Fruit fly (Drosophila melanogaster) whole organism, embryonic: Measurements from ENCODE around the gene Adsl.

Experiments used
- B-H2 ChIP-seq: fragments of 200-800 bp; sonication (Bioruptor generic); optimal IDR thresholded peaks from 2 replicates; lab custom pipeline; 2018; ENCODE audit warnings: missing biosample characterization, mild to moderate bottlenecking, missing genetic modification characterization
- BEAF-32 ChIP-seq: fragments of 200-800 bp; sonication (Bioruptor generic); optimal IDR thresholded peaks from 3 replicates; lab custom pipeline; 2017; ENCODE audit warnings: missing biosample characterization, missing genetic modification characterization, mild to moderate bottlenecking, moderate library complexity, missing genetic modification reagents
- BtbVII ChIP-seq: fragments of 200-800 bp; sonication (Bioruptor generic); optimal IDR thresholded peaks from 3 replicates; lab custom pipeline; 2017; ENCODE audit warnings: missing biosample characterization, mild to moderate bottlenecking, missing genetic modification characterization
- CG10654 ChIP-seq: fragments of 200-800 bp; sonication (Bioruptor generic); optimal IDR thresholded peaks from 2 replicates; lab custom pipeline; 2016; ENCODE audit warnings: missing biosample characterization, missing genetic modification characterization
- CG11085 ChIP-seq: fragments of 200-800 bp; sonication (Bioruptor generic); IDR thresholded peaks from 2 replicates; pipeline ENCODE4 v1.3.6; 2022; ENCODE audit warnings: missing biosample characterization, missing genetic modification characterization
- CG12071 ChIP-seq: fragments of 200-800 bp; sonication (Bioruptor generic); optimal IDR thresholded peaks from 3 replicates; lab custom pipeline; 2018; ENCODE audit warnings: missing biosample characterization, mild to moderate bottlenecking, missing genetic modification characterization
- CG13894 ChIP-seq: fragments of 200-800 bp; sonication (Bioruptor generic); optimal IDR thresholded peaks from 3 replicates; lab custom pipeline; 2018; ENCODE audit warnings: missing biosample characterization, mild to moderate bottlenecking, missing genetic modification characterization, moderate library complexity
- CG14710 ChIP-seq: fragments of 200-800 bp; sonication (Bioruptor generic); optimal IDR thresholded peaks from 3 replicates; lab custom pipeline; 2019; ENCODE audit warnings: missing biosample characterization, mild to moderate bottlenecking, missing genetic modification characterization, moderate library complexity
- CG1647 ChIP-seq: fragments of 200-800 bp; sonication (Bioruptor generic); optimal IDR thresholded peaks from 3 replicates; lab custom pipeline; 2016; ENCODE audit warnings: missing biosample characterization, missing genetic modification characterization
- CG16815 ChIP-seq: fragments of 200-800 bp; sonication (Bioruptor generic); optimal IDR thresholded peaks from 3 replicates; lab custom pipeline; 2017; ENCODE audit warnings: missing biosample characterization, mild to moderate bottlenecking, missing genetic modification characterization
- CG33213 ChIP-seq: fragments of 200-800 bp; sonication (Bioruptor generic); optimal IDR thresholded peaks from 3 replicates; lab custom pipeline; 2016; ENCODE audit warnings: missing biosample characterization, missing genetic modification characterization
- CG34376 ChIP-seq: fragments of 200-800 bp; sonication (Bioruptor generic); optimal IDR thresholded peaks from 2 replicates; lab custom pipeline; 2018; ENCODE audit warnings: missing biosample characterization, mild to moderate bottlenecking, missing genetic modification characterization
- CG3838 ChIP-seq: fragments of 200-800 bp; sonication (Bioruptor generic); optimal IDR thresholded peaks from 3 replicates; lab custom pipeline; 2016; ENCODE audit warnings: missing biosample characterization, missing genetic modification characterization
- CG4328 ChIP-seq: fragments of 200-800 bp; sonication (Bioruptor generic); optimal IDR thresholded peaks from 3 replicates; lab custom pipeline; 2017; ENCODE audit warnings: missing biosample characterization, missing genetic modification reagents, missing genetic modification characterization
- CG4730 ChIP-seq: fragments of 200-800 bp; sonication (Bioruptor generic); IDR thresholded peaks from 2 replicates; pipeline ENCODE4 v1.3.6; 2022; ENCODE audit warnings: missing biosample characterization, missing genetic modification characterization
- CG5953 ChIP-seq: fragments of 200-800 bp; sonication (Bioruptor generic); IDR thresholded peaks from 2 replicates; pipeline ENCODE4 v1.3.6; 2022; ENCODE audit warnings: missing biosample characterization, missing genetic modification characterization
- CG6272 ChIP-seq: fragments of 200-800 bp; sonication (Bioruptor generic); IDR thresholded peaks from 2 replicates; pipeline ENCODE4 v1.3.6; 2022; ENCODE audit warnings: missing biosample characterization, missing genetic modification characterization
- CG6813 ChIP-seq: fragments of 200-800 bp; sonication (Bioruptor generic); optimal IDR thresholded peaks from 2 replicates; lab custom pipeline; 2017; ENCODE audit warnings: missing biosample characterization, missing genetic modification characterization, mild to moderate bottlenecking, moderate library complexity, missing genetic modification reagents
- CG7372 ChIP-seq: fragments of 200-800 bp; sonication (Bioruptor generic); IDR thresholded peaks from 2 replicates; pipeline ENCODE4 v1.3.6; 2022; ENCODE audit warnings: missing biosample characterization, missing genetic modification characterization
- Deaf1 ChIP-seq: fragments of 200-800 bp; optimal IDR thresholded peaks from 3 replicates; lab custom pipeline; 2019; ENCODE audit warnings: missing biosample characterization, mild to moderate bottlenecking, missing genetic modification characterization, moderate library complexity
- HHEX ChIP-seq: fragments of 200-800 bp; sonication (Bioruptor generic); optimal IDR thresholded peaks from 3 replicates; lab custom pipeline; 2017; ENCODE audit warnings: missing biosample characterization, mild to moderate bottlenecking, missing genetic modification characterization, missing genetic modification reagents
- HmgZ ChIP-seq: fragments of 200-800 bp; sonication (Bioruptor generic); optimal IDR thresholded peaks from 2 replicates; lab custom pipeline; 2018; ENCODE audit warnings: missing biosample characterization, mild to moderate bottlenecking, missing genetic modification characterization
- Hr3 ChIP-seq: fragments of 200-800 bp; sonication (Bioruptor generic); optimal IDR thresholded peaks from 3 replicates; lab custom pipeline; 2016; ENCODE audit warnings: missing biosample characterization, missing genetic modification characterization
- Jarid2 ChIP-seq: fragments of 200-800 bp; sonication (Bioruptor generic); optimal IDR thresholded peaks from 3 replicates; lab custom pipeline; 2017; ENCODE audit warnings: mild to moderate bottlenecking, missing biosample characterization, missing genetic modification reagents, missing genetic modification characterization
- Mrtf ChIP-seq: fragments of 200-800 bp; sonication (Bioruptor generic); IDR thresholded peaks from 3 replicates; pipeline ENCODE4 v1.3.6; 2022; ENCODE audit warnings: missing biosample characterization, missing genetic modification characterization
- Nf-YC ChIP-seq: fragments of 200-800 bp; optimal IDR thresholded peaks from 3 replicates; lab custom pipeline; 2019; ENCODE audit warnings: missing biosample characterization, mild to moderate bottlenecking, missing genetic modification characterization, moderate library complexity
- Spps ChIP-seq: fragments of 200-800 bp; sonication (Bioruptor generic); optimal IDR thresholded peaks from 2 replicates; lab custom pipeline; 2018; ENCODE audit warnings: missing biosample characterization, mild to moderate bottlenecking, missing genetic modification characterization
- Sry-δ ChIP-seq: fragments of 200-800 bp; sonication (Bioruptor generic); optimal IDR thresholded peaks from 2 replicates; lab custom pipeline; 2016; ENCODE audit warnings: missing biosample characterization, missing genetic modification characterization
- ab ChIP-seq: fragments of 200-800 bp; sonication (Bioruptor generic); optimal IDR thresholded peaks from 2 replicates; lab custom pipeline; 2016; ENCODE audit warnings: missing biosample characterization, missing genetic modification characterization
- ase ChIP-seq: fragments of 200-800 bp; sonication (Bioruptor generic); IDR thresholded peaks from 3 replicates; pipeline ENCODE4 v1.3.6; 2022; ENCODE audit warnings: missing biosample characterization, missing genetic modification characterization
- cad ChIP-seq: fragments of >200 bp; optimal IDR thresholded peaks from 2 replicates; lab custom pipeline; 2017; ENCODE audit warnings: missing biosample characterization, missing genetic modification characterization
- crc ChIP-seq: fragments of 200-800 bp; sonication (Bioruptor generic); optimal IDR thresholded peaks from 2 replicates; lab custom pipeline; 2016; ENCODE audit warnings: missing biosample characterization, missing genetic modification characterization
- cwo ChIP-seq: fragments of 200-800 bp; sonication (Bioruptor generic); optimal IDR thresholded peaks from 3 replicates; lab custom pipeline; 2017; ENCODE audit warnings: missing biosample characterization, missing genetic modification characterization, mild to moderate bottlenecking, moderate library complexity, missing genetic modification reagents
- dmrt11E ChIP-seq: fragments of 200-800 bp; sonication (Bioruptor generic); optimal IDR thresholded peaks from 3 replicates; lab custom pipeline; 2018; ENCODE audit warnings: missing biosample characterization, mild to moderate bottlenecking, missing genetic modification characterization, moderate library complexity
- emc ChIP-seq: fragments of 200-800 bp; sonication (Bioruptor generic); optimal IDR thresholded peaks from 2 replicates; lab custom pipeline; 2016; ENCODE audit warnings: missing biosample characterization, missing genetic modification characterization
- exex ChIP-seq: fragments of 200-800 bp; sonication (Bioruptor generic); optimal IDR thresholded peaks from 4 replicates; lab custom pipeline; 2018; ENCODE audit warnings: missing biosample characterization, mild to moderate bottlenecking, missing genetic modification characterization, moderate library complexity
- gsb ChIP-seq: fragments of 200-800 bp; sonication (Bioruptor generic); IDR thresholded peaks from 2 replicates; pipeline ENCODE4 v1.3.6; 2022; ENCODE audit warnings: missing biosample characterization, missing genetic modification characterization
- jigr1 ChIP-seq: fragments of 200-800 bp; sonication (Bioruptor generic); IDR thresholded peaks from 3 replicates; pipeline ENCODE4 v1.3.6; 2022; ENCODE audit warnings: missing biosample characterization, missing genetic modification characterization
- mam ChIP-seq: fragments of 200-800 bp; sonication (Bioruptor generic); optimal IDR thresholded peaks from 3 replicates; lab custom pipeline; 2016; ENCODE audit warnings: missing biosample characterization, missing genetic modification characterization
- mirr ChIP-seq: fragments of 200-800 bp; sonication (Bioruptor generic); optimal IDR thresholded peaks from 3 replicates; lab custom pipeline; 2018; ENCODE audit warnings: missing biosample characterization, mild to moderate bottlenecking, missing genetic modification characterization
- nau ChIP-seq: fragments of 200-800 bp; sonication (Bioruptor generic); optimal IDR thresholded peaks from 3 replicates; lab custom pipeline; 2017; ENCODE audit warnings: missing biosample characterization, mild to moderate bottlenecking, missing genetic modification characterization, missing genetic modification reagents
- pho ChIP-seq: fragments of 200-800 bp; sonication (Bioruptor generic); optimal IDR thresholded peaks from 2 replicates; lab custom pipeline; 2016; ENCODE audit warnings: missing biosample characterization, missing genetic modification characterization
- phol ChIP-seq: fragments of 200-800 bp; sonication (Bioruptor generic); optimal IDR thresholded peaks from 3 replicates; lab custom pipeline; 2018; ENCODE audit warnings: missing biosample characterization, mild to moderate bottlenecking, missing genetic modification characterization, moderate library complexity
- pita ChIP-seq: fragments of 200-800 bp; sonication (Bioruptor generic); optimal IDR thresholded peaks from 2 replicates; lab custom pipeline; 2017; ENCODE audit warnings: missing biosample characterization, mild to moderate bottlenecking, missing genetic modification characterization
- rib ChIP-seq: fragments of 200-800 bp; sonication (Bioruptor generic); IDR thresholded peaks from 2 replicates; pipeline ENCODE4 v1.3.6; 2022; ENCODE audit warnings: missing biosample characterization, missing genetic modification characterization
- sisA ChIP-seq: fragments of 200-800 bp; sonication (Bioruptor generic); IDR thresholded peaks from 2 replicates; pipeline ENCODE4 v1.3.6; 2022; ENCODE audit warnings: missing biosample characterization, missing genetic modification characterization
- sob ChIP-seq: fragments of 200-800 bp; sonication (Bioruptor generic); IDR thresholded peaks from 2 replicates; pipeline ENCODE4 v1.3.6; 2022; ENCODE audit warnings: missing biosample characterization, missing genetic modification characterization
- sug ChIP-seq: fragments of 200-800 bp; optimal IDR thresholded peaks from 2 replicates; lab custom pipeline; 2019; ENCODE audit warnings: missing biosample characterization, mild to moderate bottlenecking, missing genetic modification characterization, moderate library complexity
- trem ChIP-seq: fragments of 200-800 bp; optimal IDR thresholded peaks from 3 replicates; lab custom pipeline; 2019; ENCODE audit warnings: missing biosample characterization, mild to moderate bottlenecking, missing genetic modification characterization, moderate library complexity
- tup ChIP-seq: fragments of 200-800 bp; sonication (Bioruptor generic); optimal IDR thresholded peaks from 2 replicates; lab custom pipeline; 2016; ENCODE audit warnings: missing biosample characterization, mild to moderate bottlenecking, missing genetic modification characterization, moderate library complexity
- vnd ChIP-seq: fragments of 200-800 bp; sonication (Bioruptor generic); IDR thresholded peaks from 3 replicates; pipeline ENCODE4 v1.3.6; 2022; ENCODE audit warnings: missing biosample characterization, missing genetic modification characterization; ENCODE audit not compliant: partially characterized antibody
- zfh2 ChIP-seq: fragments of 200-800 bp; sonication (Bioruptor generic); optimal IDR thresholded peaks from 2 replicates; lab custom pipeline; 2016; ENCODE audit warnings: missing biosample characterization, missing genetic modification characterization

Adsl gene

DNA sequence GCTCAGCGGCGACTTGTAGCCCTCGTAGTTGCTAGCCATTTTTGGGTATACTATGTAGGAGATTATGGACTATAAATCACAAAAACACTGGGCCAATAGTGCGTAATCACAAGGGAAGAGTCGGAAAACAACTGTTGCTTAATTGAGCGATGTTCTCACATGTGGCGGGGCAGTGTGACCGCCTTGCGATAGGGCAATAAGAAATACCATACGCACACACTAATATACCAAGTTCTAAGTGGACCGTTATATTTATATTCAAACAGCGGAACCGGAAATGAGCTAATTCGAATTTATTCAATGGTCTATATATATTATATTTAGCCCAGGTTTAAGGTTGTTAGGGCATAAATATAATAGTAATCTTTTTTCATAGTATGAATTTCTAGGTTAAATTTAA is at the start of gene Adsl (continued):
- TF ChIP-seq ase (GFP tag; lab: Robert Waterston, UW), result no peak
- peak; percentile 69 for TF ChIP-seq dmrt11E (tag; lab: Kevin White, UChicago)
- TF ChIP-seq pita (GFP tag; lab: Kevin White, UChicago), result no peak
- TF ChIP-seq CG34376 (GFP tag; lab: Kevin White, UChicago), result no peak
- TF ChIP-seq sisA (GFP tag; lab: Robert Waterston, UW), result no peak
- no peak for TF ChIP-seq vnd (GFP tag; lab: Robert Waterston, UW)
- peak; percentile 60 for TF ChIP-seq Jarid2 (GFP tag; lab: Kevin White, UChicago)
- peak; percentile 79 for TF ChIP-seq CG14710
- peak; percentile 57 for TF ChIP-seq BEAF-32 (GFP tag; lab: Kevin White, UChicago)
- TF ChIP-seq CG4328 (GFP tag; lab: Kevin White, UChicago), result peak; percentile 50
- TF ChIP-seq sug, result no peak
- TF ChIP-seq mirr (GFP tag; lab: Kevin White, UChicago), result peak; percentile 30
- TF ChIP-seq emc (GFP tag; lab: Kevin White, UChicago), result no peak
- peak; percentile 79 for TF ChIP-seq HHEX (GFP tag; lab: Kevin White, UChicago)
- TF ChIP-seq CG10654, result peak; percentile 26
- TF ChIP-seq CG6813 (GFP tag; lab: Kevin White, UChicago), result peak; percentile 85
- no peak for TF ChIP-seq CG7372
- peak; percentile 37 for TF ChIP-seq HmgZ (tag; lab: Kevin White, UChicago)
- TF ChIP-seq pho (GFP tag; lab: Kevin White, UChicago), result no peak
- TF ChIP-seq CG4730 (GFP tag; lab: Robert Waterston, UW), result no peak
- TF ChIP-seq BtbVII (GFP tag; lab: Kevin White, UChicago), result peak; percentile 76
- TF ChIP-seq exex (tag; lab: Kevin White, UChicago), result no peak
- TF ChIP-seq cad (GFP tag; lab: Kevin White, UChicago), result no peak
- no peak for TF ChIP-seq ab
- TF ChIP-seq crc (GFP tag; lab: Kevin White, UChicago), result no peak
- peak; percentile 84 for TF ChIP-seq trem (tag; lab: Kevin White, UChicago)
- no peak for TF ChIP-seq zfh2 (GFP tag; lab: Kevin White, UChicago)
- TF ChIP-seq nau, result no peak
- TF ChIP-seq CG13894 (tag; lab: Kevin White, UChicago), result no peak
- no peak for TF ChIP-seq CG1647 (GFP tag; lab: Kevin White, UChicago)
- TF ChIP-seq sob, result peak; percentile 60; the same call in 1 of the 2 replicates
- TF ChIP-seq Hr3 (GFP tag; lab: Kevin White, UChicago), result no peak
- TF ChIP-seq cwo (GFP tag; lab: Kevin White, UChicago), result peak; percentile 37
- TF ChIP-seq jigr1 (GFP tag; lab: Robert Waterston, UW), result no peak
- no peak for TF ChIP-seq mam
- TF ChIP-seq Spps (tag; lab: Kevin White, UChicago), result peak; percentile 67
- TF ChIP-seq Deaf1 (tag; lab: Kevin White, UChicago), result no peak
- no peak for TF ChIP-seq Mrtf (GFP tag; lab: Robert Waterston, UW)
- TF ChIP-seq phol (tag; lab: Kevin White, UChicago), result peak; percentile 77
- TF ChIP-seq CG16815 (GFP tag; lab: Kevin White, UChicago), result no peak
- no peak for TF ChIP-seq tup
- no peak for TF ChIP-seq Nf-YC (tag; lab: Kevin White, UChicago)
- TF ChIP-seq rib, result no peak
- TF ChIP-seq gsb (GFP tag; lab: Robert Waterston, UW), result no peak
- TF ChIP-seq CG5953 (GFP tag; lab: Robert Waterston, UW), result 0 out of 2 replicates have a peak, but pooled peaks have one; percentile 36
- no peak for TF ChIP-seq CG6272 (GFP tag; lab: Robert Waterston, UW)
- TF ChIP-seq Sry-δ (GFP tag; lab: Kevin White, UChicago), result no peak
- no peak for TF ChIP-seq B-H2 (GFP tag; lab: Kevin White, UChicago)
- TF ChIP-seq CG11085 (GFP tag; lab: Robert Waterston, UW), result no peak
- peak; percentile 67 for TF ChIP-seq CG12071
- no peak for TF ChIP-seq CG3838 (GFP tag; lab: Kevin White, UChicago)
- peak; percentile 70 for TF ChIP-seq CG33213
